Fruit fly (Drosophila melanogaster) whole organism, embryonic: Measurements from ENCODE around the gene LUBEL.

Source experiments
- Adf1 ChIP-seq: fragments of 200-800 bp; sonication (Bioruptor generic); IDR thresholded peaks from 2 replicates; pipeline ENCODE4 v1.3.6; 2022; ENCODE audit warnings: missing biosample characterization, missing genetic modification characterization
- CG11723 ChIP-seq: fragments of 200-800 bp; sonication (Bioruptor generic); optimal IDR thresholded peaks from 2 replicates; lab custom pipeline; 2017; ENCODE audit warnings: missing biosample characterization, mild to moderate bottlenecking, missing genetic modification characterization
- CG12659 ChIP-seq: fragments of 200-800 bp; sonication (Bioruptor generic); optimal IDR thresholded peaks from 3 replicates; lab custom pipeline; 2017; ENCODE audit warnings: mild to moderate bottlenecking, missing biosample characterization, missing genetic modification reagents, missing genetic modification characterization
- CG13287 ChIP-seq: fragments of 200-800 bp; sonication (Bioruptor generic); IDR thresholded peaks from 2 replicates; pipeline ENCODE4 v1.3.6; 2022; ENCODE audit warnings: missing biosample characterization, missing genetic modification characterization; ENCODE audit not compliant: partially characterized antibody
- CG13624 ChIP-seq: fragments of 200-800 bp; sonication (Bioruptor generic); optimal IDR thresholded peaks from 2 replicates; lab custom pipeline; 2016; ENCODE audit warnings: missing biosample characterization, missing genetic modification characterization
- CG13775 ChIP-seq: fragments of 200-800 bp; sonication (Bioruptor generic); optimal IDR thresholded peaks from 3 replicates; lab custom pipeline; 2017; ENCODE audit warnings: missing biosample characterization, mild to moderate bottlenecking, missing genetic modification characterization
- CG1603 ChIP-seq: fragments of 200-800 bp; sonication (Bioruptor generic); optimal IDR thresholded peaks from 2 replicates; lab custom pipeline; 2019; ENCODE audit warnings: missing biosample characterization, mild to moderate bottlenecking, missing genetic modification characterization, moderate library complexity
- CG16815 ChIP-seq: fragments of 200-800 bp; sonication (Bioruptor generic); optimal IDR thresholded peaks from 3 replicates; lab custom pipeline; 2017; ENCODE audit warnings: missing biosample characterization, mild to moderate bottlenecking, missing genetic modification characterization
- CG17361 ChIP-seq: fragments of 200-800 bp; sonication (Bioruptor generic); IDR thresholded peaks from 3 replicates; pipeline ENCODE4 v1.3.6; 2022; ENCODE audit warnings: missing biosample characterization, missing genetic modification characterization
- CG2199 ChIP-seq: fragments of 200-800 bp; sonication (Bioruptor generic); IDR thresholded peaks from 3 replicates; pipeline ENCODE4 v1.3.6; 2022; ENCODE audit warnings: missing biosample characterization, missing genetic modification characterization
- CG31441 ChIP-seq: fragments of 200-800 bp; sonication (Bioruptor generic); IDR thresholded peaks from 2 replicates; pipeline ENCODE4 v1.3.6; 2022; ENCODE audit warnings: missing biosample characterization, missing genetic modification characterization
- CG33557 ChIP-seq: fragments of 200-800 bp; sonication (Bioruptor generic); optimal IDR thresholded peaks from 2 replicates; lab custom pipeline; 2019; ENCODE audit warnings: missing biosample characterization, mild to moderate bottlenecking, missing genetic modification characterization, moderate library complexity
- CG34376 ChIP-seq: fragments of 200-800 bp; sonication (Bioruptor generic); optimal IDR thresholded peaks from 2 replicates; lab custom pipeline; 2018; ENCODE audit warnings: missing biosample characterization, mild to moderate bottlenecking, missing genetic modification characterization
- CG4617 ChIP-seq: fragments of 200-800 bp; sonication (Bioruptor generic); optimal IDR thresholded peaks from 3 replicates; lab custom pipeline; 2016; ENCODE audit warnings: missing biosample characterization, missing genetic modification characterization, borderline replicate concordance
- CG5953 ChIP-seq: fragments of 200-800 bp; sonication (Bioruptor generic); IDR thresholded peaks from 2 replicates; pipeline ENCODE4 v1.3.6; 2022; ENCODE audit warnings: missing biosample characterization, missing genetic modification characterization
- CG6854 ChIP-seq: fragments of 200-800 bp; sonication (Bioruptor generic); optimal IDR thresholded peaks from 3 replicates; lab custom pipeline; 2017; ENCODE audit warnings: missing biosample characterization, mild to moderate bottlenecking, missing genetic modification characterization
- CG7372 ChIP-seq: fragments of 200-800 bp; sonication (Bioruptor generic); IDR thresholded peaks from 2 replicates; pipeline ENCODE4 v1.3.6; 2022; ENCODE audit warnings: missing biosample characterization, missing genetic modification characterization
- CG8765 ChIP-seq: fragments of 200-800 bp; sonication (Bioruptor generic); IDR thresholded peaks from 2 replicates; pipeline ENCODE4 v1.3.6; 2022; ENCODE audit warnings: missing biosample characterization, missing genetic modification characterization
- D19B ChIP-seq: fragments of 200-800 bp; sonication (Bioruptor generic); optimal IDR thresholded peaks from 2 replicates; lab custom pipeline; 2017; ENCODE audit warnings: missing biosample characterization, mild to moderate bottlenecking, missing genetic modification characterization
- Ets65A ChIP-seq: fragments of 200-800 bp; sonication (Bioruptor generic); peaks from one replicate; lab custom pipeline; 2016; ENCODE audit warnings: missing biosample characterization, missing genetic modification characterization
- Fer3 ChIP-seq: fragments of 200-800 bp; sonication (Bioruptor generic); optimal IDR thresholded peaks from 2 replicates; lab custom pipeline; 2018; ENCODE audit warnings: missing biosample characterization, mild to moderate bottlenecking, missing genetic modification characterization, moderate library complexity
- HLH3B ChIP-seq: fragments of 200-800 bp; sonication (Bioruptor generic); IDR thresholded peaks from 2 replicates; pipeline ENCODE4 v1.3.6; 2022; ENCODE audit warnings: missing biosample characterization, missing genetic modification characterization
- HLH4C ChIP-seq: fragments of 200-800 bp; sonication (Bioruptor generic); IDR thresholded peaks from 3 replicates; pipeline ENCODE4 v1.3.6; 2022; ENCODE audit warnings: missing biosample characterization, missing genetic modification characterization; ENCODE audit not compliant: partially characterized antibody
- HLH54F ChIP-seq: fragments of 200-800 bp; sonication (Bioruptor generic); optimal IDR thresholded peaks from 3 replicates; lab custom pipeline; 2016; ENCODE audit warnings: missing biosample characterization, missing genetic modification characterization
- Hr78 ChIP-seq, 2 experiments: fragments of 200-800 bp in 1 of 2; fragments of >200 bp in 1 of 2; sonication (Bioruptor generic) in 1 of 2; optimal IDR thresholded peaks; 2 replicates each; lab custom pipeline; 2017 to 2019; ENCODE audit warnings: missing biosample characterization in 2 of 2, missing genetic modification characterization in 2 of 2, mild to moderate bottlenecking in 1 of 2, moderate library complexity in 1 of 2
- Lpt ChIP-seq: fragments of >200 bp; optimal IDR thresholded peaks from 2 replicates; lab custom pipeline; 2018; ENCODE audit warnings: missing biosample characterization, missing genetic modification characterization
- Med ChIP-seq: fragments of 200-800 bp; sonication (Bioruptor generic); peaks from one replicate; lab custom pipeline; 2016; ENCODE audit warnings: missing biosample characterization, missing genetic modification characterization, mild to moderate bottlenecking, inconsistent platforms, moderate library complexity
- NC2α ChIP-seq: fragments of 200-800 bp; sonication (Bioruptor generic); optimal IDR thresholded peaks from 2 replicates; lab custom pipeline; 2016; ENCODE audit warnings: missing biosample characterization, missing genetic modification characterization
- NFAT ChIP-seq: fragments of 200-800 bp; sonication (Bioruptor generic); IDR thresholded peaks from 2 replicates; pipeline ENCODE4 v1.3.6; 2022; ENCODE audit warnings: missing biosample characterization, missing genetic modification characterization
- Nf-YB ChIP-seq: fragments of 200-800 bp; sonication (Bioruptor generic); optimal IDR thresholded peaks from 3 replicates; lab custom pipeline; 2019; ENCODE audit warnings: missing biosample characterization, mild to moderate bottlenecking, missing genetic modification characterization, moderate library complexity
- Xbp1 ChIP-seq: fragments of 200-800 bp; sonication (Bioruptor generic); optimal IDR thresholded peaks from 3 replicates; lab custom pipeline; 2016; ENCODE audit warnings: missing biosample characterization, mild to moderate bottlenecking, missing genetic modification characterization
- cato ChIP-seq: fragments of 200-800 bp; sonication (Bioruptor generic); optimal IDR thresholded peaks from 2 replicates; lab custom pipeline; 2016; ENCODE audit warnings: missing biosample characterization, missing genetic modification characterization, borderline replicate concordance
- cg ChIP-seq: fragments of 200-800 bp; sonication (Bioruptor generic); optimal IDR thresholded peaks from 3 replicates; lab custom pipeline; 2019; ENCODE audit warnings: missing biosample characterization, mild to moderate bottlenecking, missing genetic modification characterization, moderate library complexity
- chn ChIP-seq: fragments of 200-800 bp; sonication (Bioruptor generic); optimal IDR thresholded peaks from 2 replicates; lab custom pipeline; 2016; ENCODE audit warnings: missing biosample characterization, missing genetic modification characterization
- danr ChIP-seq: fragments of 200-800 bp; sonication (Bioruptor generic); IDR thresholded peaks from 2 replicates; pipeline ENCODE4 v1.3.6; 2022; ENCODE audit warnings: missing biosample characterization, missing genetic modification characterization
- dmrt11E ChIP-seq: fragments of 200-800 bp; sonication (Bioruptor generic); optimal IDR thresholded peaks from 3 replicates; lab custom pipeline; 2018; ENCODE audit warnings: missing biosample characterization, mild to moderate bottlenecking, missing genetic modification characterization, moderate library complexity
- dpn ChIP-seq, 2 experiments: fragments of 200-800 bp; sonication (Bioruptor generic); optimal IDR thresholded peaks; 3 replicates each; lab custom pipeline; 2016; ENCODE audit warnings: missing biosample characterization in 2 of 2, missing genetic modification characterization in 2 of 2
- fd3F ChIP-seq: fragments of 200-800 bp; sonication (Bioruptor generic); optimal IDR thresholded peaks from 2 replicates; lab custom pipeline; 2018; ENCODE audit warnings: missing biosample characterization, mild to moderate bottlenecking, missing genetic modification characterization, moderate library complexity
- gem ChIP-seq: fragments of 200-800 bp; sonication (Bioruptor generic); optimal IDR thresholded peaks from 2 replicates; lab custom pipeline; 2019; ENCODE audit warnings: missing biosample characterization, mild to moderate bottlenecking, missing genetic modification characterization, moderate library complexity
- gt ChIP-seq: fragments of 200-800 bp; sonication (Bioruptor generic); IDR thresholded peaks from 2 replicates; pipeline ENCODE4 v1.3.6; 2022; ENCODE audit warnings: missing biosample characterization, missing genetic modification characterization
- hb ChIP-seq: fragments of 200-800 bp; sonication (Bioruptor generic); IDR thresholded peaks from 3 replicates; pipeline ENCODE4 v1.3.6; 2022; ENCODE audit warnings: missing biosample characterization, missing genetic modification characterization; ENCODE audit not compliant: partially characterized antibody
- jumu ChIP-seq: fragments of 200-800 bp; sonication (Bioruptor generic); optimal IDR thresholded peaks from 3 replicates; lab custom pipeline; 2016; ENCODE audit warnings: missing biosample characterization, missing genetic modification characterization
- lab ChIP-seq: fragments of 200-800 bp; sonication (Bioruptor generic); optimal IDR thresholded peaks from 3 replicates; lab custom pipeline; 2017; ENCODE audit warnings: missing biosample characterization, missing genetic modification characterization, mild to moderate bottlenecking, moderate library complexity, missing genetic modification reagents
- mld ChIP-seq: fragments of 200-800 bp; sonication (Bioruptor generic); IDR thresholded peaks from 3 replicates; pipeline ENCODE4 v1.3.6; 2022; ENCODE audit warnings: missing biosample characterization, missing genetic modification characterization; ENCODE audit not compliant: partially characterized antibody
- pan ChIP-seq, 4 experiments: fragments of >200 bp in 3 of 4; fragments of 200-800 bp in 1 of 4; sonication (Bioruptor generic) in 1 of 4; optimal IDR thresholded peaks in 3 of 4; IDR thresholded peaks in 1 of 4; 2 replicates each; pipeline versions ENCODE4 v1.3.6 to Lab custom; 2017 to 2022; ENCODE audit warnings: missing biosample characterization in 2 of 4, missing genetic modification characterization in 2 of 4, mixed read lengths in 1 of 4
- pita ChIP-seq: fragments of 200-800 bp; sonication (Bioruptor generic); optimal IDR thresholded peaks from 2 replicates; lab custom pipeline; 2017; ENCODE audit warnings: missing biosample characterization, mild to moderate bottlenecking, missing genetic modification characterization
- sug ChIP-seq: fragments of 200-800 bp; optimal IDR thresholded peaks from 2 replicates; lab custom pipeline; 2019; ENCODE audit warnings: missing biosample characterization, mild to moderate bottlenecking, missing genetic modification characterization, moderate library complexity
- vnd ChIP-seq: fragments of 200-800 bp; sonication (Bioruptor generic); IDR thresholded peaks from 3 replicates; pipeline ENCODE4 v1.3.6; 2022; ENCODE audit warnings: missing biosample characterization, missing genetic modification characterization; ENCODE audit not compliant: partially characterized antibody

Gene LUBEL

dm6 chr2L:6797408-6797807 lies 24.9 kb upstream of the LUBEL start (continued):
- peak; percentile 75 for TF ChIP-seq Xbp1 (GFP tag; lab: Kevin White, UChicago)
- peak; percentile 23 for TF ChIP-seq chn (GFP tag; lab: Kevin White, UChicago)
- peak; percentile 52; the same call in 1 of the 2 replicates for TF ChIP-seq NFAT (GFP tag; lab: Robert Waterston, UW)
- TF ChIP-seq CG12659 (GFP tag; lab: Kevin White, UChicago) = peak; percentile 34
- peak; percentile 52 for TF ChIP-seq CG1603 (tag; lab: Kevin White, UChicago)
- no peak for TF ChIP-seq cato (GFP tag; lab: Kevin White, UChicago)
- no peak for TF ChIP-seq gt (GFP tag; lab: Robert Waterston, UW)
- peak; percentile 49 for TF ChIP-seq sug (tag; lab: Kevin White, UChicago)
- peak; percentile 51 to 52 for TF ChIP-seq dpn (GFP tag; optimal IDR thresholded peaks at IDR 0.05; lab: Kevin White, UChicago)
- no peak for TF ChIP-seq Ets65A (GFP tag; lab: Kevin White, UChicago)
- TF ChIP-seq CG33557 (GFP tag; lab: Kevin White, UChicago) = no peak
- TF ChIP-seq Lpt = no peak
- no peak for TF ChIP-seq Nf-YB
- peak; percentile 94 for TF ChIP-seq CG2199 (GFP tag; lab: Robert Waterston, UW)
- no peak for TF ChIP-seq CG7372 (GFP tag; lab: Robert Waterston, UW)
- peak; percentile 92 for TF ChIP-seq Med (GFP tag; lab: Kevin White, UChicago)
- TF ChIP-seq CG31441 (GFP tag; lab: Robert Waterston, UW) = 0 out of 2 replicates have a peak, but pooled peaks have one; percentile 15
- no peak for TF ChIP-seq vnd (GFP tag; lab: Robert Waterston, UW)
- peak; percentile 36 for TF ChIP-seq gem
- no peak for TF ChIP-seq fd3F (GFP tag; lab: Kevin White, UChicago)
- TF ChIP-seq pita = peak; percentile 89
- no peak for TF ChIP-seq hb (GFP tag; lab: Robert Waterston, UW)
- TF ChIP-seq cg = no peak
- TF ChIP-seq CG5953 (GFP tag; lab: Robert Waterston, UW) = no peak
- TF ChIP-seq Adf1 (GFP tag; lab: Robert Waterston, UW) = no peak
- no peak for TF ChIP-seq CG11723 (GFP tag; lab: Kevin White, UChicago)
- TF ChIP-seq CG17361 (GFP tag; lab: Robert Waterston, UW) = peak; percentile 37; the same call in 1 of the 3 replicates
- no peak for TF ChIP-seq CG4617 (GFP tag; lab: Kevin White, UChicago)
- peak; percentile 75 for TF ChIP-seq CG13287 (GFP tag; lab: Robert Waterston, UW)
- no peak for TF ChIP-seq mld (GFP tag; lab: Robert Waterston, UW)
- no peak for TF ChIP-seq CG8765
- no peak for TF ChIP-seq NC2α (GFP tag; lab: Kevin White, UChicago)
- peak; percentile 14 for TF ChIP-seq Fer3 (tag; lab: Kevin White, UChicago)
- no peak for TF ChIP-seq lab (GFP tag; lab: Kevin White, UChicago)

DNA sequence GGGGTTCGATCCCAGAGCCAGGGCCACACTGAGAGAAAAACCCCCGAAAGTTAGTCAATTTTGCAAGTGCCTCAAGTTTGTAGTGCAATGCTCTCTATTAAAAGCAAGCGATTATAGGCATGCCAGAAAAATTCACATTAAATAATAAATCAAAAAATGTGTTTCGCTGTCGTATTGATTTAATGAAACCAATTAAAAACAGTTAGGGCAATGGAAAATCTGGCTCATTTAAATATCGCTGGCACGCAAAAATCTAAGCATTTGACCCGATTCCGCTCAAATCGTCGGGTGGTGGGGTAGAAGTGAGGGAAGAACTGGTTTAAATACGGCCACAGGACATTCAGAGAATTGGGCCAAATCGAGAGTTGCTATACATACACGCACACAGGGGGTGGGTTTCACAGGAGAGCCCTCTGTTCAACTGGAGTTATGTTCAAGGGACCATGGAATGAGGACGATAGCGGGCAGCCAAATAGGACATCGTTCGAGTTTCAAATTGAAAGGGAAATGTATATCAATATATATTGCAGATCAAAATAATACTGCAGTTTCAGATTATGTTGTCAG lies 22.5 kb upstream of the LUBEL start:
- TF ChIP-seq D19B (peak; percentile 2), CG31441 (GFP tag; lab: Robert Waterston, UW) (0 out of 2 replicates have a peak, but pooled peaks have one; percentile 15), Hr78 (GFP tag; optimal IDR thresholded peaks at IDR 0.05; lab: Kevin White, UChicago) (no peak), jumu (no peak), CG16815 (GFP tag; lab: Kevin White, UChicago) (peak; percentile 0), CG13775 (GFP tag; lab: Kevin White, UChicago) (no peak), danr (GFP tag; lab: Robert Waterston, UW) (no peak), CG6854 (GFP tag; lab: Kevin White, UChicago) (no peak), pan (optimal IDR thresholded peaks at IDR 0.05; lab: Kevin White, UChicago) (no peak), pan (GFP tag; optimal IDR thresholded peaks at IDR 0.05 in 1 of 2, IDR thresholded peaks at IDR 0.05 in 1 of 2) (peak in 1 of 2 experiments; percentile 30), CG34376 (GFP tag; lab: Kevin White, UChicago) (no peak), HLH3B (GFP tag; lab: Robert Waterston, UW) (0 out of 2 replicates have a peak, but pooled peaks have one; percentile 18), Fer3 (tag; lab: Kevin White, UChicago) (peak; percentile 13), HLH4C (no peak), HLH54F (GFP tag; lab: Kevin White, UChicago) (peak; percentile 19), CG13287 (GFP tag; lab: Robert Waterston, UW) (no peak), dmrt11E (tag; lab: Kevin White, UChicago) (peak; percentile 31), CG13624 (peak; percentile 24), chn (GFP tag; lab: Kevin White, UChicago) (no peak)
